Worm (Caenorhabditis elegans): Measurements from ENCODE around the gene nas-4.
A peak's percentile ranks its signal among the peaks of the same experiment; 100 is the strongest.

The nas-4 gene

DNA sequence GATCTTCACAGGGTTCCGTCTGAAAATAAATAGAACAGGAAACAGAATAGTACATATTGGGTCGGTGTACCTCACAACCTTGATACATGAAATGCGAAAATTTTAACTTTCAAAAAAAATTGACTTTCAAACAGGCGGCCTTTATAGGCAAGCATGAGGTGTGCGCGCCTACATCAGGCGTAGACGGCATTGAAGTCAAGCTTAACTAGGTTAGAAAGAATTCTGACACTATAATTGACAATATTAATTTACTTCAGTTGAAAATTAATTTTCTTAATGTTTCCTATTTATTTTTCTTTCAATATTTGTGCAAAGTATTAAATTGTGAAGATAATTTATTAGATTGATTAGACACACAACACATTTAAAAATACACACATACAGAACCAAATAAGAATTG lies 3.5 kb downstream of the nas-4 start, which contains the start of gene C05D11.5:
TSS of gene C05D11.5 (minus strand) at position 101 of the 400 bp plus-strand sequence.
- TF ChIP-seq snpc-4 (tag; optimal IDR thresholded peaks at IDR 0.05), result no peak
- TF ChIP-seq R02D3.7 (tag; optimal IDR thresholded peaks at IDR 0.05), result no peak
- TF ChIP-seq nhr-76 (tag; optimal IDR thresholded peaks at IDR 0.05), result no peak
- no peak for TF ChIP-seq ztf-11 (tag; optimal IDR thresholded peaks at IDR 0.05)
- no peak for TF ChIP-seq mml-1 (tag; optimal IDR thresholded peaks at IDR 0.05)
- TF ChIP-seq elt-3 (tag; optimal IDR thresholded peaks at IDR 0.05), result no peak
- TF ChIP-seq ceh-16 (tag; optimal IDR thresholded peaks at IDR 0.05), result no peak
- TF ChIP-seq elt-1 (tag; optimal IDR thresholded peaks at IDR 0.05), result no peak
- TF ChIP-seq mdl-1 (tag; optimal IDR thresholded peaks at IDR 0.05), result no peak
- TF ChIP-seq egl-27 (tag; optimal IDR thresholded peaks at IDR 0.05), result no peak

ce11 chrIII:6411430-6411829 lies 4.0 kb downstream of the nas-4 start:
- TF ChIP-seq pha-4 (tag; optimal IDR thresholded peaks at IDR 0.05), result no peak
- no peak for TF ChIP-seq nfya-1 (tag; optimal IDR thresholded peaks at IDR 0.05; ENCODE audit: insufficient read depth)
- peak; percentile 2 for TF ChIP-seq lin-15B (tag; optimal IDR thresholded peaks at IDR 0.05)
- no peak for TF ChIP-seq zag-1 (tag; optimal IDR thresholded peaks at IDR 0.05)
- TF ChIP-seq ztf-4 (tag; optimal IDR thresholded peaks at IDR 0.05), result no peak
- no peak for TF ChIP-seq jun-1 (tag; optimal IDR thresholded peaks at IDR 0.05)
- no peak for TF ChIP-seq tbx-2 (tag; optimal IDR thresholded peaks at IDR 0.05)
- TF ChIP-seq R02D3.7 (tag; optimal IDR thresholded peaks at IDR 0.05), result peak; percentile 12
- TF ChIP-seq elt-2 (tag; optimal IDR thresholded peaks at IDR 0.05), result peak; percentile 26
- no peak for TF ChIP-seq nhr-23 (tag; optimal IDR thresholded peaks at IDR 0.05)
- TF ChIP-seq fos-1 (tag; optimal IDR thresholded peaks at IDR 0.05), result no peak
- TF ChIP-seq nhr-25 (tag; optimal IDR thresholded peaks at IDR 0.05), result peak; percentile 3
- no peak for TF ChIP-seq snpc-4 (tag; optimal IDR thresholded peaks at IDR 0.05)
- no peak for TF ChIP-seq skn-1 (tag; optimal IDR thresholded peaks at IDR 0.05)
- no peak for TF ChIP-seq elt-1 (tag; optimal IDR thresholded peaks at IDR 0.05)
- TF ChIP-seq pqm-1 (tag; optimal IDR thresholded peaks at IDR 0.05), result peak; percentile 69

- no peak for TF ChIP-seq egl-5 (tag; optimal IDR thresholded peaks at IDR 0.05)
These were observed 8.6 kb downstream of the nas-4 start, which contains the start of gene let-756 for ce11 chrIII:6406829-6407228. Gene let-756, plus strand, starts transcription at chrIII:6407129.

- TF ChIP-seq nhr-11 (tag; optimal IDR thresholded peaks at IDR 0.05) (peak; percentile 78), mdl-1 (tag; optimal IDR thresholded peaks at IDR 0.05) (no peak), lin-39 (tag; optimal IDR thresholded peaks at IDR 0.05) (peak; percentile 31), nhr-77 (tag; optimal IDR thresholded peaks at IDR 0.05) (no peak), nfya-1 (tag; optimal IDR thresholded peaks at IDR 0.05; ENCODE audit: insufficient read depth) (peak; percentile 37)
These were observed 10.3 kb downstream of the nas-4 start for ce11 chrIII:6405121-6405520.

- TF ChIP-seq nhr-12 (tag; optimal IDR thresholded peaks at IDR 0.05) (no peak), hmg-11 (tag; optimal IDR thresholded peaks at IDR 0.05) (no peak), mml-1 (tag; optimal IDR thresholded peaks at IDR 0.05) (no peak), unc-39 (tag; optimal IDR thresholded peaks at IDR 0.05) (no peak), lin-15B (tag; optimal IDR thresholded peaks at IDR 0.05) (no peak), jun-1 (tag; optimal IDR thresholded peaks at IDR 0.05) (no peak), nhr-11 (tag; optimal IDR thresholded peaks at IDR 0.05) (no peak), lsy-12 (tag; optimal IDR thresholded peaks at IDR 0.05) (no peak), ZK546.5 (tag; optimal IDR thresholded peaks at IDR 0.05) (no peak), elt-3 (tag; optimal IDR thresholded peaks at IDR 0.05) (no peak), egl-27 (tag; optimal IDR thresholded peaks at IDR 0.05) (no peak), nhr-237 (tag; optimal IDR thresholded peaks at IDR 0.05) (no peak)
These were observed 12.6 kb downstream of the nas-4 start for ce11 chrIII:6402810-6403209.

DNA sequence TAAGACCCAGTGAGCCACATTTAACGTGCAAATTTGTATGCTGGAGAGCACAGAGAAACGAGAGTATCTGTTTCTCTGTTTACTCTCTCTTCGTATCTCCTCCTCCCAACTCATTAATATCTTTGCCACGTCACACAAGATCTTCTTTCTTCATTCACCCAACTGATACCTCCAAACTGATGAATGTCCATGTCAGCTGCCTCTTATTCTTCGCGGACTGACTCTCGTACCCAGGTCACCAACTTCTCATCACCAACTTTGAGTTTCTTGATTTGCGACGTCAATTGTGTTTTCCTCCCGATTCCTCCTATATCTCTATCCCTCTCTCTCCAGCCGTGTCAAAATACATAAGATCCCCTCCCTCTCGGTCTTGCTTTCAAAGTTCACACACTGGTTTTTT lies 13.1 kb downstream of the nas-4 start:
- TF ChIP-seq lin-39 (tag; optimal IDR thresholded peaks at IDR 0.05), result peak; percentile 56
- TF ChIP-seq lin-15B (tag; optimal IDR thresholded peaks at IDR 0.05), result no peak
- no peak for TF ChIP-seq nhr-67 (tag; optimal IDR thresholded peaks at IDR 0.05)
- no peak for TF ChIP-seq nhr-237 (tag; optimal IDR thresholded peaks at IDR 0.05)
- TF ChIP-seq ceh-28 (tag; optimal IDR thresholded peaks at IDR 0.05), result no peak
- no peak for TF ChIP-seq egl-27 (tag; optimal IDR thresholded peaks at IDR 0.05)
- no peak for TF ChIP-seq hmg-11 (tag; optimal IDR thresholded peaks at IDR 0.05)
- TF ChIP-seq nfya-1 (tag; optimal IDR thresholded peaks at IDR 0.05; ENCODE audit: insufficient read depth), result peak; percentile 23
- TF ChIP-seq ztf-4 (tag; optimal IDR thresholded peaks at IDR 0.05), result no peak
- peak; percentile 65 for TF ChIP-seq nhr-11 (tag; optimal IDR thresholded peaks at IDR 0.05)
- TF ChIP-seq elt-2 (tag; optimal IDR thresholded peaks at IDR 0.05), result no peak
